Worm (Caenorhabditis elegans): ENCODE data around the gene F33H1.4.
A peak's percentile ranks its signal among the peaks of the same experiment; 100 is the strongest.

- TF ChIP-seq blmp-1 (tag; optimal IDR thresholded peaks at IDR 0.05; ENCODE audit: insufficient read depth): no peak
- no peak for TF ChIP-seq F13H6.1 (tag; optimal IDR thresholded peaks at IDR 0.05)
- no peak for TF ChIP-seq nhr-10 (tag; optimal IDR thresholded peaks at IDR 0.05)
- TF ChIP-seq mab-5 (tag; optimal IDR thresholded peaks at IDR 0.05): peak; percentile 5
- no peak for TF ChIP-seq aly-2 (tag; optimal IDR thresholded peaks at IDR 0.05)
- no peak for TF ChIP-seq nhr-77 (tag; optimal IDR thresholded peaks at IDR 0.05)
- TF ChIP-seq egl-27 (tag; optimal IDR thresholded peaks at IDR 0.05): no peak
- no peak for TF ChIP-seq elt-1 (tag; optimal IDR thresholded peaks at IDR 0.05)
- TF ChIP-seq crh-2 (tag; optimal IDR thresholded peaks at IDR 0.05): no peak
Measured at ce11 chrII:10203067-10203466, 28.6 kb downstream of the F33H1.4 start.
